Worm (Caenorhabditis elegans): ENCODE results near the gene efl-2.
A peak's percentile ranks its signal among the peaks of the same experiment; 100 is the strongest.

Gene efl-2

ce11 chrII:13447668-13448067 lies 41.7 kb downstream of the efl-2 start (continued):
- TF ChIP-seq ceh-40 (GFP tag; IDR thresholded peaks at IDR 0.05) (no peak), athp-1 (tag; optimal IDR thresholded peaks at IDR 0.05) (no peak), sea-2 (GFP tag; IDR thresholded peaks at IDR 0.05) (no peak), rcor-1 (GFP tag; IDR thresholded peaks at IDR 0.05) (no peak), snpc-3.4 (tag; optimal IDR thresholded peaks at IDR 0.05) (no peak), hmg-1.2 (GFP tag; IDR thresholded peaks at IDR 0.05) (peak; percentile 65), cebp-1 (GFP tag; IDR thresholded peaks at IDR 0.05) (peak; percentile 81), cebp-1 (tag; optimal IDR thresholded peaks at IDR 0.05) (peak; percentile 92), C06A6.2 (GFP tag; conservative IDR thresholded peaks at IDR 0.05) (no peak), hmg-20 (GFP tag; IDR thresholded peaks at IDR 0.05) (no peak), ceh-27 (GFP tag; optimal IDR thresholded peaks at IDR 0.05) (peak; percentile 32), ekl-4 (GFP tag; IDR thresholded peaks at IDR 0.05) (0 out of 2 replicates have a peak, but pooled peaks have one; percentile 43), mcd-1 (GFP tag; IDR thresholded peaks at IDR 0.05) (peak; percentile 92), snpc-1.3 (tag; optimal IDR thresholded peaks at IDR 0.05; ENCODE audit: insufficient read depth) (no peak), F33H1.4 (GFP tag; IDR thresholded peaks at IDR 0.05) (no peak), T07F8.4 (tag; optimal IDR thresholded peaks at IDR 0.05) (no peak), sptf-2 (GFP tag; optimal IDR thresholded peaks at IDR 0.05) (no peak), C17E4.6 (GFP tag; IDR thresholded peaks at IDR 0.05) (no peak), T26A5.8 (tag; optimal IDR thresholded peaks at IDR 0.05) (no peak), dox-1 (GFP tag; IDR thresholded peaks at IDR 0.05) (no peak; the same call in 1 of the 2 replicates), ceh-100 (GFP tag; IDR thresholded peaks at IDR 0.05) (0 out of 2 replicates have a peak, but pooled peaks have one; percentile 16), nhr-80 (tag; optimal IDR thresholded peaks at IDR 0.05) (peak; percentile 70), Y53G8AR.9 (GFP tag; conservative IDR thresholded peaks at IDR 0.05) (no peak), egl-18 (GFP tag; IDR thresholded peaks at IDR 0.05) (no peak), lin-54 (GFP tag; optimal IDR thresholded peaks at IDR 0.05) (peak; percentile 42), sdz-38 (tag; optimal IDR thresholded peaks at IDR 0.05) (no peak), F22D6.2 (tag; optimal IDR thresholded peaks at IDR 0.05) (no peak), madf-6 (GFP tag; IDR thresholded peaks at IDR 0.05) (no peak), tbp1 (GFP tag; optimal IDR thresholded peaks at IDR 0.05) (peak; percentile 28), chd-7 (tag; optimal IDR thresholded peaks at IDR 0.05) (no peak), ceh-79 (tag; optimal IDR thresholded peaks at IDR 0.05) (no peak), K12H6.12 (tag; optimal IDR thresholded peaks at IDR 0.05) (peak; percentile 51), F49E8.2 (tag; optimal IDR thresholded peaks at IDR 0.05; ENCODE audit: insufficient read depth) (no peak), ztf-22 (GFP tag; optimal IDR thresholded peaks at IDR 0.05) (no peak), efl-1 (GFP tag; optimal IDR thresholded peaks at IDR 0.05) (no peak), somi-1 (GFP tag; optimal IDR thresholded peaks at IDR 0.05) (peak; percentile 16), ZK185.1 (tag; optimal IDR thresholded peaks at IDR 0.05; ENCODE audit: poor library complexity, severe bottlenecking) (no peak), F57C9.4 (tag; optimal IDR thresholded peaks at IDR 0.05) (no peak), ets-4 (GFP tag; optimal IDR thresholded peaks at IDR 0.05) (no peak)

ce11 chrII:13451321-13451720 lies 45.4 kb downstream of the efl-2 start:
- TF ChIP-seq F23B12.7 (tag; optimal IDR thresholded peaks at IDR 0.05; ENCODE audit: insufficient read depth) (no peak), zfh-2 (GFP tag; conservative IDR thresholded peaks at IDR 0.05) (peak; percentile 88), gei-17 (GFP tag; optimal IDR thresholded peaks at IDR 0.05) (no peak), F22D6.2 (tag; optimal IDR thresholded peaks at IDR 0.05) (no peak), egrh-3 (GFP tag; IDR thresholded peaks at IDR 0.05) (peak; percentile 75; the same call in 1 of the 2 replicates)

Measured in whole organism, young adult.